Worm (Caenorhabditis elegans) whole organism, young adult: ENCODE results near the gene C28C12.11.

Experiments used
- C17E4.6 ChIP-seq: fragments of 200-800 bp; sonication (Bioruptor generic); IDR thresholded peaks from 2 replicates; pipeline ENCODE4 v1.3.6; 2022; ENCODE audit warnings: missing genetic modification reagents, missing genetic modification characterization, missing compliant biosample characterization
- D2030.7 ChIP-seq: fragments of 200-800 bp; sonication (Bioruptor generic); IDR thresholded peaks from 2 replicates; pipeline ENCODE4 v1.3.6; 2022; ENCODE audit warnings: missing genetic modification reagents, missing genetic modification characterization, missing compliant biosample characterization
- F23B12.7 ChIP-seq: sonication (generic microtip); optimal IDR thresholded peaks from 2 replicates; lab custom pipeline; 2017; ENCODE audit warnings: missing genetic modification characterization, mild to moderate bottlenecking, missing compliant biosample characterization, antibody characterized with exemption, moderate library complexity; ENCODE audit not compliant: insufficient read depth
- F37B4.10 ChIP-seq: fragments of 200-800 bp; sonication (Bioruptor generic); IDR thresholded peaks from 2 replicates; pipeline ENCODE4 v1.3.6; 2022; ENCODE audit warnings: missing genetic modification characterization, missing compliant biosample characterization
- F49E8.2 ChIP-seq: sonication (generic microtip); optimal IDR thresholded peaks from 3 replicates; lab custom pipeline; 2017; ENCODE audit warnings: missing genetic modification characterization, mild to moderate bottlenecking, missing compliant biosample characterization, antibody characterized with exemption, moderate library complexity; ENCODE audit not compliant: insufficient read depth
- F57A8.1 ChIP-seq: fragments of 200-800 bp; sonication (Bioruptor generic); optimal IDR thresholded peaks from 2 replicates; lab custom pipeline; 2018; ENCODE audit warnings: mild to moderate bottlenecking, missing genetic modification characterization, moderate library complexity, missing compliant biosample characterization
- T26A5.8 ChIP-seq: sonication (generic microtip); optimal IDR thresholded peaks from 2 replicates; lab custom pipeline; 2016; ENCODE audit warnings: missing genetic modification characterization, missing compliant biosample characterization
- Y56A3A.18 ChIP-seq: fragments of 200-800 bp; sonication (Bioruptor generic); IDR thresholded peaks from 2 replicates; pipeline ENCODE4 v1.3.6; 2022; ENCODE audit warnings: missing genetic modification reagents, missing genetic modification characterization, missing compliant biosample characterization
- akir-1 ChIP-seq: fragments of 200-800 bp; sonication (Bioruptor generic); optimal IDR thresholded peaks from 2 replicates; lab custom pipeline; 2018; ENCODE audit warnings: mild to moderate bottlenecking, missing genetic modification characterization, moderate library complexity, missing compliant biosample characterization
- atf-7 ChIP-seq: sonication (generic microtip); optimal IDR thresholded peaks from 2 replicates; lab custom pipeline; 2017; ENCODE audit warnings: mild to moderate bottlenecking, missing genetic modification characterization, missing compliant biosample characterization
- attf-3 ChIP-seq: fragments of 200-800 bp; sonication (Bioruptor generic); conservative IDR thresholded peaks from 2 replicates; pipeline ENCODE4 v1.3.6; 2022; ENCODE audit warnings: missing genetic modification reagents, missing genetic modification characterization, missing compliant biosample characterization
- attf-5 ChIP-seq: fragments of 200-800 bp; sonication (Bioruptor generic); optimal IDR thresholded peaks from 2 replicates; lab custom pipeline; 2018; ENCODE audit warnings: mild to moderate bottlenecking, missing genetic modification characterization, missing compliant biosample characterization
- bed-2 ChIP-seq: fragments of 200-800 bp; sonication (Bioruptor generic); IDR thresholded peaks from 2 replicates; pipeline ENCODE4 v1.3.6; 2022; ENCODE audit warnings: missing genetic modification reagents, missing genetic modification characterization, missing compliant biosample characterization
- cebp-1 ChIP-seq, 2 experiments: fragments of 200-800 bp in 1 of 2; sonication (Bioruptor generic) in 1 of 2; sonication (generic microtip) in 1 of 2; IDR thresholded peaks in 1 of 2; optimal IDR thresholded peaks in 1 of 2; 2 replicates each; pipeline versions ENCODE4 v1.3.6 to Lab custom; 2017 to 2022; ENCODE audit warnings: missing compliant biosample characterization in 2 of 2, missing genetic modification characterization in 2 of 2, mild to moderate bottlenecking in 1 of 2, missing genetic modification reagents in 1 of 2, moderate library complexity in 1 of 2
- dpff-1 ChIP-seq: sonication (generic microtip); optimal IDR thresholded peaks from 2 replicates; lab custom pipeline; 2017; ENCODE audit warnings: mild to moderate bottlenecking, missing genetic modification characterization, missing compliant biosample characterization
- egl-18 ChIP-seq: fragments of 200-800 bp; sonication (Bioruptor generic); IDR thresholded peaks from 2 replicates; pipeline ENCODE4 v1.3.6; 2022; ENCODE audit warnings: missing genetic modification reagents, missing genetic modification characterization, missing compliant biosample characterization
- ekl-4 ChIP-seq: fragments of 200-800 bp; sonication (Bioruptor generic); IDR thresholded peaks from 2 replicates; pipeline ENCODE4 v1.3.6; 2022; ENCODE audit warnings: missing genetic modification reagents, missing genetic modification characterization, missing compliant biosample characterization
- gei-17 ChIP-seq: fragments of 200-800 bp; sonication (Bioruptor generic); optimal IDR thresholded peaks from 2 replicates; lab custom pipeline; 2018; ENCODE audit warnings: mild to moderate bottlenecking, missing genetic modification characterization, missing compliant biosample characterization
- him-1 ChIP-seq: sonication (generic microtip); optimal IDR thresholded peaks from 2 replicates; lab custom pipeline; 2016; ENCODE audit warnings: missing genotype, missing genetic modification reagents, missing genetic modification characterization, missing compliant biosample characterization
- hmg-1.2 ChIP-seq: fragments of 200-800 bp; sonication (Bioruptor generic); IDR thresholded peaks from 2 replicates; pipeline ENCODE4 v1.3.6; 2022; ENCODE audit warnings: missing genetic modification reagents, missing genetic modification characterization, missing compliant biosample characterization
- hmg-20 ChIP-seq: fragments of 200-800 bp; sonication (Bioruptor generic); IDR thresholded peaks from 2 replicates; pipeline ENCODE4 v1.3.6; 2022; ENCODE audit warnings: missing genetic modification reagents, missing genetic modification characterization, missing compliant biosample characterization
- lin-26 ChIP-seq: fragments of 200-800 bp; sonication (Bioruptor generic); IDR thresholded peaks from 2 replicates; pipeline ENCODE4 v1.3.6; 2022; ENCODE audit warnings: missing genetic modification reagents, missing genetic modification characterization, missing compliant biosample characterization
- lir-1 ChIP-seq: fragments of 200-800 bp; sonication (Bioruptor generic); conservative IDR thresholded peaks from 2 replicates; pipeline ENCODE4 v1.3.6; 2022; ENCODE audit warnings: missing genetic modification reagents, missing genetic modification characterization, missing compliant biosample characterization
- madf-3 ChIP-seq: fragments of 200-800 bp; sonication (Bioruptor generic); IDR thresholded peaks from 2 replicates; pipeline ENCODE4 v1.3.6; 2022; ENCODE audit warnings: missing genetic modification reagents, missing genetic modification characterization, missing compliant biosample characterization
- madf-6 ChIP-seq: fragments of 200-800 bp; sonication (Bioruptor generic); IDR thresholded peaks from 2 replicates; pipeline ENCODE4 v1.3.6; 2022; ENCODE audit warnings: missing genetic modification reagents, missing genetic modification characterization, missing compliant biosample characterization
- mel-28 ChIP-seq: sonication (generic microtip); optimal IDR thresholded peaks from 2 replicates; lab custom pipeline; 2016; ENCODE audit warnings: borderline replicate concordance, mild to moderate bottlenecking, missing genetic modification characterization, missing compliant biosample characterization
- nfya-1 ChIP-seq: sonication (generic microtip); optimal IDR thresholded peaks from 2 replicates; lab custom pipeline; 2017; ENCODE audit warnings: antibody characterized with exemption, missing compliant biosample characterization, missing genetic modification characterization, borderline replicate concordance; ENCODE audit not compliant: insufficient read depth
- nfyb-1 ChIP-seq: fragments of 200-800 bp; sonication (Bioruptor generic); IDR thresholded peaks from 2 replicates; pipeline ENCODE4 v1.3.6; 2022; ENCODE audit warnings: missing genetic modification reagents, missing genetic modification characterization, missing compliant biosample characterization
- nhr-120 ChIP-seq: fragments of 200-800 bp; sonication (Bioruptor generic); IDR thresholded peaks from 2 replicates; pipeline ENCODE4 v1.3.6; 2022; ENCODE audit warnings: missing genetic modification characterization, missing compliant biosample characterization
- nhr-179 ChIP-seq: sonication (generic microtip); optimal IDR thresholded peaks from 2 replicates; lab custom pipeline; 2016; ENCODE audit warnings: mild to moderate bottlenecking, missing genetic modification characterization, missing compliant biosample characterization
- nhr-80 ChIP-seq: sonication (generic microtip); optimal IDR thresholded peaks from 2 replicates; lab custom pipeline; 2016; ENCODE audit warnings: missing genetic modification characterization, missing compliant biosample characterization
- pbrm-1 ChIP-seq: fragments of 200-800 bp; sonication (Bioruptor generic); IDR thresholded peaks from 2 replicates; pipeline ENCODE4 v1.3.6; 2022; ENCODE audit warnings: missing genetic modification reagents, missing genetic modification characterization, missing compliant biosample characterization
- rec-8 ChIP-seq, 2 experiments: sonication (generic microtip); optimal IDR thresholded peaks; 2 replicates each; lab custom pipeline; 2016; ENCODE audit warnings: mild to moderate bottlenecking in 2 of 2, missing genetic modification characterization in 2 of 2, missing genetic modification reagents in 2 of 2, missing genotype in 2 of 2, missing biosample characterization in 1 of 2, missing compliant biosample characterization in 1 of 2, moderate library complexity in 1 of 2
- rpc-1 ChIP-seq, 2 experiments: fragments of 150-350 bp in 1 of 2; sonication (generic microtip) in 1 of 2; optimal IDR thresholded peaks; 2 replicates each; lab custom pipeline; 2014 to 2018; ENCODE audit warnings: missing biosample characterization in 1 of 2, missing genetic modification characterization in 1 of 2, missing genetic modification reagents in 1 of 2, missing genotype in 1 of 2
- sdz-38 ChIP-seq: sonication (generic microtip); optimal IDR thresholded peaks from 2 replicates; lab custom pipeline; 2016; ENCODE audit warnings: missing genotype, missing genetic modification characterization, missing compliant biosample characterization
- zfh-2 ChIP-seq: fragments of 200-800 bp; sonication (Bioruptor generic); conservative IDR thresholded peaks from 2 replicates; pipeline ENCODE4 v1.3.6; 2022; ENCODE audit warnings: missing genetic modification reagents, missing genetic modification characterization, missing compliant biosample characterization
- ztf-25 ChIP-seq: fragments of 200-800 bp; sonication (Bioruptor generic); IDR thresholded peaks from 2 replicates; pipeline ENCODE4 v1.3.6; 2022; ENCODE audit warnings: missing genetic modification reagents, missing genetic modification characterization, missing compliant biosample characterization

Gene C28C12.11

DNA sequence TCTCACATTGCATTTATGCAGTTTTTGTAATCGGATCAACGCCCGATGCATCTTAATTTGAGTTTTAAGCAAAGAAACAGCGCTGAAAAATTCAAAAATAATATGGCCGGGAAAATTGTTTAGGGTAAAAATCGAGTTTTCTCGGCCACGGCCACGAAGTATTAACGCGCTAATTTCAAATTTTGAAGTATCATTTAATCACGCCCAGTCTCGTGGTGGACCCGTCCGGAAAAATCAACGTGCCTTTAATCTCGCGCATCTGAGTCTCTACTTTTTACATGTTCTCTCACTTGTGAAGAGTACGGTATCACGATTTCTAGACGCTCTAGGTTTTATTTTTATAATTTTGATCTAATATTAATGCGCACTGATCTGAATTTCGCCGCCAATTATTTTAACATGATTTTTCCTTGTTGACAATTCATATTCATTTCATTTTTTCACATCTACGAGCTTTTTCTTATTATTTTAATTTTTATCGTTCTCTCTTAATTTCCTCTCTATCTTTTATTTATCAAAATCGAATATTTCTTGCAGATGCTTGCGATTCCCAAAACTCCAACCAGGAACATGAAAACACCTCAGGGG, 25.0 kb downstream of the C28C12.11 start, which contains the start of the genes acdh-13 and mesp-1 (continued):
- no peak for TF ChIP-seq F57A8.1 (GFP tag; lab: Kevin White, UChicago)
- TF ChIP-seq Y56A3A.18, result no peak
- TF ChIP-seq nhr-120, result no peak
- TF ChIP-seq zfh-2 (GFP tag; lab: Robert Waterston, UW), result no peak
- TF ChIP-seq bed-2 (GFP tag; lab: Robert Waterston, UW), result peak; percentile 71; the same call in 1 of the 2 replicates
- no peak for TF ChIP-seq nhr-179 (tag; lab: Kevin White, UChicago)
- peak; percentile 28 for TF ChIP-seq him-1 (tag; lab: Kevin White, UChicago)
- no peak for TF ChIP-seq T26A5.8 (tag; lab: Kevin White, UChicago)
- peak; percentile 58 for TF ChIP-seq F49E8.2
- TF ChIP-seq lir-1 (GFP tag; lab: Robert Waterston, UW), result peak; percentile 57; the same call in 1 of the 2 replicates
- TF ChIP-seq ztf-25 (GFP tag; lab: Robert Waterston, UW), result 0 out of 2 replicates have a peak, but pooled peaks have one; percentile 44
- peak; percentile 95 for TF ChIP-seq D2030.7 (GFP tag; lab: Robert Waterston, UW)
- no peak for TF ChIP-seq mel-28 (tag; lab: Kevin White, UChicago)
- peak; percentile 56; the same call in 1 of the 2 replicates for TF ChIP-seq nfyb-1
- TF ChIP-seq rec-8 (tag; optimal IDR thresholded peaks at IDR 0.05; lab: Kevin White, UChicago), result peak; percentile 25 to 28
- no peak for TF ChIP-seq F23B12.7 (tag; lab: Kevin White, UChicago)
- 0 out of 2 replicates have a peak, but pooled peaks have one; percentile 38 for TF ChIP-seq attf-3 (GFP tag; lab: Robert Waterston, UW)
- TF ChIP-seq hmg-20, result no peak
- no peak for TF ChIP-seq lin-26
- no peak for TF ChIP-seq attf-5 (GFP tag; lab: Kevin White, UChicago)
- no peak; the same call in 1 of the 2 replicates for TF ChIP-seq cebp-1 (GFP tag; IDR thresholded peaks at IDR 0.05; lab: Robert Waterston, UW)
- no peak for TF ChIP-seq cebp-1 (tag; optimal IDR thresholded peaks at IDR 0.05; lab: Kevin White, UChicago)
- TF ChIP-seq gei-17 (GFP tag; lab: Kevin White, UChicago), result no peak
- TF ChIP-seq rpc-1 (optimal IDR thresholded peaks at IDR 0.05; lab: Kevin White, UChicago), result no peak
- no peak for TF ChIP-seq rpc-1 (tag; optimal IDR thresholded peaks at IDR 0.05; lab: Kevin White, UChicago)
- peak; percentile 69; the same call in 1 of the 2 replicates for TF ChIP-seq pbrm-1 (GFP tag; lab: Robert Waterston, UW)
- no peak for TF ChIP-seq nfya-1 (tag; lab: Kevin White, UChicago)
- no peak for TF ChIP-seq akir-1
- TF ChIP-seq madf-3, result no peak
- TF ChIP-seq dpff-1 (tag; lab: Kevin White, UChicago), result no peak
- no peak for TF ChIP-seq atf-7 (tag; lab: Kevin White, UChicago)
- TF ChIP-seq C17E4.6 (GFP tag; lab: Robert Waterston, UW), result no peak
- peak; percentile 78 for TF ChIP-seq hmg-1.2 (GFP tag; lab: Robert Waterston, UW)
- TF ChIP-seq nhr-80 (tag; lab: Kevin White, UChicago), result no peak
- TF ChIP-seq egl-18 (GFP tag; lab: Robert Waterston, UW), result no peak
- TF ChIP-seq F37B4.10 (GFP tag; lab: Robert Waterston, UW), result no peak
- TF ChIP-seq sdz-38 (tag; lab: Kevin White, UChicago), result no peak
- peak; percentile 97 for TF ChIP-seq madf-6
- TF ChIP-seq ekl-4, result peak; percentile 74
- TF ChIP-seq, all 124 proteins: peak for 44
